Worm (Caenorhabditis elegans) whole organism, dauer: ENCODE data around the gene Y38H8A.2.

Experiments used
- unc-62 ChIP-seq: sonication (generic microtip); optimal IDR thresholded peaks from 2 replicates; lab custom pipeline; 2017; ENCODE audit warnings: missing biosample characterization, missing genetic modification reagents, missing genetic modification characterization

The Y38H8A.2 gene

DNA sequence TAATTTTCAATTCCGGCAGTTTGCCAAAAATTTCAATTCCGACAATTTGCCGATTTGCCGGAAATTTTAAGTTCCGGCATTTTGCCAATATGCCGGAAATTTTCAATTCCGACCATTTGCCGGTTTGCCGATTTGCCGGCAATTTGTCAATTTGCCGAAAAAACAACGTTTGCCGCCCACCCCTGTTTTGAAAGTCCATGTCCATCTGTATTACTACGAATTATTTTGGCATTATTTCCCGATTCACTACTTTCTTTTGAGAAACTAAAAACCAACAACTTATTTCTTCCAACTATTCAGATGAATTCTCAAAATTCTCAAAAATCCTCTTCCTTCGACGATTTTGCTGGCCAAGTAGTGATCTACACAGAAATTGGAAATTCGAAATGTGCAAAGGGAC lies 18.0 kb downstream of the Y38H8A.2 start, which contains the start of gene Y45F10A.7:
TSS of gene Y45F10A.7 (plus strand) at position 301 of the 400 bp plus-strand sequence.
- TF ChIP-seq unc-62 (GFP tag; lab: Kevin White, UChicago), result no peak

DNA sequence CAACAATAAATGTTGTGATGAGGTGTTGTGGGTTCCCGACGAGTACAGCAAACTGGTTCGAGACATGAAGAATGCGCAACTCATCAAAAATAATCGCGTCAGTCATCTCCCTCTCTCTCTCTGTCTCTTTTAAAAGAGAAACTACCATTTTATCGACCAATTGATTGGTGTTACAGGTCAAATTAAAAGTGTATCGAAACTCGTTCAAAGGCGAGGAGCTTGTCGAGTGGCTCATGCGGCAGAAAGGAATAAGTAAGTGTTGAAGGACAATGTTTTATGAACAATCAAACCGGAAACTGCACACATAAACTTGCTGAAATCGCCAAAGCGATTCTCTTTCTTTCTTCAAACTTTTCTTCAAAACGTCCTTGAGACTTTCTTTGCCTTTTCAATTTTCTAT lies 19.5 kb downstream of the Y38H8A.2 start:
- no peak for TF ChIP-seq unc-62 (GFP tag; lab: Kevin White, UChicago)

DNA sequence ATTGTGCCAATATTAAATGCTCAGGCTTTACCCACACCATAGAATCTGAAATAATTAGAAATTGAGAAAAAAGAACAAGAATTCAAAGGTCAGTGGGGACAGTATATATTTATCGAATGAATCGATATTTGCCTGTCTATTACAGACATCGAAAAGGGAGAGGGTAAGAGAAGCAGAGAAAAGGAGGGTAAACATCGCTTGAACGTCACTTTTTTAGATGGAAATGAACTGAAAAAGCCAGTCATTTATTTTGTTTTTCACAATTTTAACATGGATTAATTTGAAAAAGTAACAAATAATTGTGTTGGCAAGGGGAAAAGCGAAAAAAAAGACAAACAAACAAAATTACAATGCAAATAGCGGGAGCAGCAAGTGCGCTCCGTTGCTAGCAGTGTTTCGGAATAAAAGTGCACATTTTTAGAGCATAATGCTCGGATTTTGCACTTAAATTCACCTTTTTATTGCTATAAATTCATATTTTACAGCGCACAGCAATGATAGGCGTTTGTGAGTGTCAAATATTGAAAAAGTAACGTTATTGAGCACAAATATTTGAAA lies 28.7 kb downstream of the Y38H8A.2 start, which contains the start of gene tbc-9:
TSS of gene tbc-9 (minus strand) at position 51 of the 558 bp plus-strand sequence.
- TF ChIP-seq unc-62 (GFP tag; lab: Kevin White, UChicago), result no peak

DNA sequence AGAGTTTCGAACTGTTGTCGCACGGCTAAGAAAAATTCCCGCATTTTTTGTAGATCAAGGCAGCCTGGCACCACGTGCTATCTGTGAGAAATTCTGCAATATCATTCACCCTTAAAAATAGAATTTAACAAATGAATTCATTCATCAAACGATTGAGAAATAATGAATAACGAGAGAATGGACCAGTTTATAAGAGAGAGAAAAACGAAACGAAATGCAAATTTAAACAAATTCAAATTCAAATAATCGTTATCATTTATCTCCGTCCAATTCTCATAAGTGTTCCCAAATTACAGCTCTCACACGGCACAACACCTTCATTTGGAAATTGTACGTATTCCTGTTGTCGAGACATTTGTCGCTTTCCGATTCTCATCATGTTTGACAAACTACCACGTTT lies 30.9 kb downstream of the Y38H8A.2 start, which contains the start of gene seld-1:
TSS of gene seld-1 (plus strand) at position 301 of the 400 bp plus-strand sequence.
- TF ChIP-seq unc-62 (GFP tag; lab: Kevin White, UChicago), result no peak

DNA sequence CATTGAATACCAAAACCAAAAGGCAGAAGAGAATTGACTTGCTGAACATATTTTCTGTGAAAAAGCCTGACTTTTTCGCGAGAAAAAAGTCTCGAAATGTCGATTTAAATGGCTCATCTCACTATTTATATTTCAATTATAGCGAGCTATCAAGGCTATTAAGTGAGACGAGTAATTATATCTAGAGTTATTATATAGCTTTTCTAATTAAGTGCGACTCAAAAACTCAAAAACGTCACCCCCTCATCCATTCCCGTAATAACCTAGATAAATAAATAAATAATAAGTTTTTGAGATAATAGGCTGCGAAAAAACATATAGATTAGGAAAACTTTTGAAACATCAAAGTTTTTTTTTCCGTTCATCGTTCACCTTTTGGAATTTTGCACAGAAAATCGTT lies 31.4 kb downstream of the Y38H8A.2 start, which contains the start of gene nlp-17:
TSS of gene nlp-17 (minus strand) at position 101 of the 400 bp plus-strand sequence.
- TF ChIP-seq unc-62 (GFP tag; lab: Kevin White, UChicago), result no peak

DNA sequence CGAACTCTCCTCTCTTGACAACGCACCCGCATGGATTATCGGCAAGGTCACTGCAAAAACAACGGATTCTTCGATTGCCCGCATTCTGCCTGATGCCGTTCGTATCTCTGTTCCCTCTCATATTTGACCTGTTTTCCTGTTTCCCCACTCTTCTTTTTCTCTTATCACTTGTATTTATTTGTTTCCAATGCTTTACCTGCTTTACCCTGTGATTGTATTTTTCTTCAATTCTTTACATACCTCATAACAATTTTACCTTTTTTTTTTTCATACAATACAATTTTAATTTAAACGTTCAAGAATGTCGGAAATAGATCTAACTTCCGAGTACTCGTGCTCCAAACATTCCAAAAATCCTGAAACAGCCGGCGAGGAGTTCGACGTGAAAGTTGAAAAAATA lies 34.7 kb downstream of the Y38H8A.2 start, which contains the start of gene afmd-2:
TSS of gene afmd-2 (plus strand) at position 301 of the 400 bp plus-strand sequence.
- no peak for TF ChIP-seq unc-62 (GFP tag; lab: Kevin White, UChicago)

DNA sequence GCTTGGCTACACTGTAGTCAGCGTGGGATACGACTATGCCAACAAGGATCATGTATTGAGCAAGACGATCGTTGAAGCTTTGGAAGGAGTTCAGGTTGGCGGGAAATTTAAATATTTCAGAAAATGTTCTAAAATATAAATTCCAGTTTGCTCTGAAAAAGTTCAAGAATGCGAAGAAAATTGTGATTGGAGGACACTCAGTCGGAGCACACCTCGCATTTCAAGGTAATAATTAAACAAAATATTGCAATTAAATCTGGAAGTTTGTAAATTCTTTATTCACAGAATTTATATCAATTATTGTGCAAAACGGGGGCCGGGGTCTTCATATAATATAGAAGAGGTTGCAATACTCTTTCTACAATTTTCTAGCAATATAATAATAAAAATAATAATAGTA lies 35.8 kb downstream of the Y38H8A.2 start:
- no peak for TF ChIP-seq unc-62 (GFP tag; lab: Kevin White, UChicago)

DNA sequence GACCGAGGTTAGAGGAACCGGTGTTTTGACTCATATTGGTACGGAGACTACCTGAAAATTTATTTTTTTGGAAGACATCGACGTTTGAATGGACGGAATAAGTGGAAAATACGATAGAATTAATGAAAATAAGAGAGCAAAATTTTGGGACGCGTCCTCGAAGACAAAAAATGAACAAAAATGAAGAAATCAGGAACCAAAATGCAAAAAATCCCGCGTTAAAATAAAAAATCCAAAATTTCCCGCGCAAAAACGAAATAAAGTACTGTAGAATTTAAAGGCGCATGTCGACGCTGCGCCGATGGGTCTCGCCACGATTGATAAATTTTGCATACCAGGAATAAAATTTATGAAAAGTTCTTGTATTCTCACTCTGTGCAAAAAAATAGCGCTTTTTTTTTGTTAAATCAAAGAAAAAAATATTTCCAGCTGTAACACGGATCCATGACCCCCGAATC lies 37.9 kb downstream of the Y38H8A.2 start, which contains the start of gene puf-3:
TSS of gene puf-3 (minus strand) at position 51 of the 458 bp plus-strand sequence.
- no peak for TF ChIP-seq unc-62 (GFP tag; lab: Kevin White, UChicago)

DNA sequence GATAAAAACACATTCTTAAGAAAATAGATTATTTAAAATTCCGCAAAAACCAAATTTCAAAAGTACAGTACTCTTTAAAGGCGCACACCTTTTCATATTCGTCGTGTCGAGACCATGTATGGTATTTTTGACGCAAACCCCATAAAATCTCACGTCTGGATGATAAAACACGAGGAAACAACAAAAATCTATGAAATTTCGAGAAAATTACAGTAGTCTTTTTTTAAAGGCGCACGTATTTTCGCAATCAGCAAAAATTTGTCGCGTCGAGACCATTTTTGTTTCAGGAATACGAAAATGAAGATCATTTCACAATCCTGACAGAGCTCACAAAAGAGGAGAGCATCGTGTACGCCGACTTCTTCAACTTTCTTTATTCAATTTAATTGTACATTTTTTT lies 38.8 kb downstream of the Y38H8A.2 start:
- no peak for TF ChIP-seq unc-62 (GFP tag; lab: Kevin White, UChicago)

DNA sequence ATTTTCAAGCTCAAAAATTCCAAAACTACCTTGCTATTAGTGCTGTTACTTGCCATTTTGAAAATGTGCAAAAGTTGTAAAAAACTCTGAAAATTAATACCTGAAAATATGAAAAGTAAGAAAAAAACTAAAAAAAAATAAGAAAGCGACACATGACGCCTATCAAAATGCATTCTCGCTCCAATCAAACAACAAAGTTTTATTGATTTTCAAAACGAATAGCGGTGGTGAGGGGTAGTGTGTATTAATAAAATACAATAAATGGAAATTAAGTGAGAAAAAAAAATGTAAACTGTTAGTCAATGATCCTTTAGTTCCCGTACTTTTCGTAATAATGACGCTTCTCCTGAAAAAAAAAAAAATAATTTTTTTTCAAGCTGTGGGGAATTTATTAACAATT lies 47.6 kb downstream of the Y38H8A.2 start, which contains the start of gene dcap-2:
TSS of gene dcap-2 (minus strand) at position 86 of the 400 bp plus-strand sequence.
- no peak for TF ChIP-seq unc-62 (GFP tag; lab: Kevin White, UChicago)

DNA sequence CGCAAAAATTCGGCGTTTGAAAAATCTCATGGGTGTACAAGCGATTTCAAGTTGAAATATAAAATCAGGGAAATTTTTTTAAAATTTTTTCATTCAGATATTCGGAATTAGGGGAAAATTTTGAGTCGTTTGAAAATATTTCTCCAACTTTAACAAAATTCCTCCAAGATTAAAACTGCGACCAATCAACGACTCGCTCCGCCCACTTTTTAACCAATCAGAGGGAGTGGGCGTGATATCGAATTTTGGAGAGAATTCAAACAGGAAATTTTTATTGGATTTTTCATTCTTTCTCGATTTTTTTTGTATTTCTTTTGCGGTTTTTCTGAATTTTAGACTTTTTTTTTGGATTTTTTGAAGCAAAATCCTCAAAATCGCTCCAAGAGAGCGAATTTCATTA lies 51.0 kb downstream of the Y38H8A.2 start:
- TF ChIP-seq unc-62 (GFP tag; lab: Kevin White, UChicago), result no peak
